Worm (Caenorhabditis elegans) whole organism, L3 larva: Measurements from ENCODE around the gene cpsf-2.

Experiments used
- R02D3.7 ChIP-seq: fragments of 150-350 bp; optimal IDR thresholded peaks from 2 replicates; lab custom pipeline; 2014; ENCODE audit warnings: missing biosample characterization, missing genetic modification characterization
- ZK546.5 ChIP-seq: sonication (generic microtip); optimal IDR thresholded peaks from 2 replicates; lab custom pipeline; 2017; ENCODE audit warnings: missing biosample characterization, missing genetic modification characterization
- aly-2 ChIP-seq: fragments of 150-350 bp; optimal IDR thresholded peaks from 2 replicates; lab custom pipeline; 2014; ENCODE audit warnings: missing biosample characterization, missing genetic modification characterization
- ama-1 ChIP-seq: fragments of 150-350 bp; optimal IDR thresholded peaks from 2 replicates; lab custom pipeline; 2018
- ceh-16 ChIP-seq: sonication (generic microtip); optimal IDR thresholded peaks from 2 replicates; lab custom pipeline; 2017; ENCODE audit warnings: missing biosample characterization, missing genetic modification characterization
- ceh-28 ChIP-seq: fragments of 150-350 bp; optimal IDR thresholded peaks from 2 replicates; lab custom pipeline; 2014; ENCODE audit warnings: missing biosample characterization, missing genetic modification reagents, missing genetic modification characterization
- ceh-82 ChIP-seq: fragments of 150-350 bp; optimal IDR thresholded peaks from 2 replicates; lab custom pipeline; 2014; ENCODE audit warnings: missing biosample characterization, missing genetic modification characterization
- ceh-9 ChIP-seq: sonication (generic microtip); optimal IDR thresholded peaks from 2 replicates; lab custom pipeline; 2018; ENCODE audit warnings: missing biosample characterization, missing genetic modification characterization
- daf-12 ChIP-seq: fragments of 150-350 bp; optimal IDR thresholded peaks from 2 replicates; lab custom pipeline; 2014; ENCODE audit warnings: missing biosample characterization, missing genetic modification reagents, missing genetic modification characterization
- egl-5 ChIP-seq: fragments of 150-350 bp; optimal IDR thresholded peaks from 2 replicates; lab custom pipeline; 2017; ENCODE audit warnings: missing biosample characterization, missing genetic modification reagents, missing genetic modification characterization, inconsistent platforms
- elt-2 ChIP-seq: sonication (generic microtip); optimal IDR thresholded peaks from 2 replicates; lab custom pipeline; 2016; ENCODE audit warnings: missing genetic modification reagents, mild to moderate bottlenecking, missing genetic modification characterization, missing compliant biosample characterization
- eor-1 ChIP-seq, 2 experiments: fragments of 150-350 bp; optimal IDR thresholded peaks; 2 replicates each; lab custom pipeline; 2014 to 2018; ENCODE audit warnings: missing biosample characterization in 2 of 2, missing genetic modification characterization in 2 of 2
- fkh-2 ChIP-seq: fragments of 150-350 bp; optimal IDR thresholded peaks from 2 replicates; lab custom pipeline; 2014; ENCODE audit warnings: missing biosample characterization, missing genetic modification reagents, missing genetic modification characterization
- fos-1 ChIP-seq: fragments of 150-350 bp; optimal IDR thresholded peaks from 2 replicates; lab custom pipeline; 2014; ENCODE audit warnings: missing biosample characterization, missing genetic modification characterization
- hmg-11 ChIP-seq: sonication (generic microtip); optimal IDR thresholded peaks from 2 replicates; lab custom pipeline; 2016; ENCODE audit warnings: missing genetic modification characterization, missing compliant biosample characterization
- lin-15B ChIP-seq: fragments of 150-350 bp; optimal IDR thresholded peaks from 2 replicates; lab custom pipeline; 2014; ENCODE audit warnings: missing biosample characterization, missing genetic modification characterization
- lin-39 ChIP-seq: fragments of 150-350 bp; optimal IDR thresholded peaks from 2 replicates; lab custom pipeline; 2018; ENCODE audit warnings: missing biosample characterization, missing genetic modification reagents, missing genetic modification characterization
- lsy-12 ChIP-seq: sonication (generic microtip); optimal IDR thresholded peaks from 2 replicates; lab custom pipeline; 2016; ENCODE audit warnings: mild to moderate bottlenecking, missing genetic modification characterization, missing compliant biosample characterization
- mdl-1 ChIP-seq: fragments of 150-350 bp; optimal IDR thresholded peaks from 2 replicates; lab custom pipeline; 2014; ENCODE audit warnings: missing biosample characterization, missing genetic modification characterization
- mml-1 ChIP-seq: fragments of 150-350 bp; sonication (generic microtip); optimal IDR thresholded peaks from 3 replicates; lab custom pipeline; 2014; ENCODE audit warnings: missing biosample characterization, missing genetic modification characterization
- nfya-1 ChIP-seq: sonication (generic microtip); optimal IDR thresholded peaks from 2 replicates; lab custom pipeline; 2017; ENCODE audit warnings: missing genetic modification characterization, mild to moderate bottlenecking, missing compliant biosample characterization, antibody characterized with exemption, moderate library complexity; ENCODE audit not compliant: insufficient read depth
- nhr-11 ChIP-seq: fragments of 150-350 bp; optimal IDR thresholded peaks from 2 replicates; lab custom pipeline; 2014; ENCODE audit warnings: missing biosample characterization, missing genetic modification characterization
- nhr-12 ChIP-seq: fragments of 150-350 bp; optimal IDR thresholded peaks from 2 replicates; lab custom pipeline; 2014; ENCODE audit warnings: missing biosample characterization, missing genetic modification characterization
- nhr-23 ChIP-seq: fragments of 150-350 bp; optimal IDR thresholded peaks from 2 replicates; lab custom pipeline; 2014; ENCODE audit warnings: missing biosample characterization, missing genetic modification reagents, missing genetic modification characterization
- nhr-25 ChIP-seq: sonication (generic microtip); optimal IDR thresholded peaks from 2 replicates; lab custom pipeline; 2017; ENCODE audit warnings: missing biosample characterization, missing genetic modification characterization
- nhr-67 ChIP-seq: fragments of 150-350 bp; optimal IDR thresholded peaks from 2 replicates; lab custom pipeline; 2014; ENCODE audit warnings: missing biosample characterization, missing genetic modification characterization
- nhr-76 ChIP-seq: fragments of 150-350 bp; sonication (generic microtip); optimal IDR thresholded peaks from 5 replicates; lab custom pipeline; 2014; ENCODE audit warnings: missing biosample characterization, missing genetic modification characterization
- pha-4 ChIP-seq: fragments of 150-350 bp; optimal IDR thresholded peaks from 2 replicates; lab custom pipeline; 2014; ENCODE audit warnings: missing biosample characterization, missing genetic modification reagents, missing genetic modification characterization
- tbx-2 ChIP-seq: sonication (generic microtip); optimal IDR thresholded peaks from 2 replicates; lab custom pipeline; 2016; ENCODE audit warnings: mild to moderate bottlenecking, missing genetic modification characterization, missing compliant biosample characterization
- unc-62 ChIP-seq: fragments of 150-350 bp; sonication (generic microtip); optimal IDR thresholded peaks from 4 replicates; lab custom pipeline; 2014; ENCODE audit warnings: missing biosample characterization, missing genetic modification reagents, missing genetic modification characterization
- zag-1 ChIP-seq: fragments of 150-350 bp; optimal IDR thresholded peaks from 2 replicates; lab custom pipeline; 2014; ENCODE audit warnings: missing biosample characterization, missing genetic modification characterization
- ztf-4 ChIP-seq: fragments of 150-350 bp; optimal IDR thresholded peaks from 2 replicates; lab custom pipeline; 2014; ENCODE audit warnings: missing biosample characterization, missing genetic modification characterization

Gene cpsf-2

ce11 chrV:7178843-7179242 is at the start of gene cpsf-2:
TSS of gene cpsf-2 (plus strand) at chrV:7179172.
- TF ChIP-seq hmg-11 (peak; percentile 60), ceh-16 (tag; lab: Kevin White, UChicago) (no peak), nfya-1 (tag; lab: Kevin White, UChicago) (peak; percentile 14)

- TF ChIP-seq nhr-25 (tag; lab: Kevin White, UChicago): no peak
- TF ChIP-seq daf-12 (tag; lab: Kevin White, UChicago): no peak
- no peak for TF ChIP-seq mdl-1
- no peak for TF ChIP-seq ceh-82 (tag; lab: Kevin White, UChicago)
- TF ChIP-seq ztf-4 (tag; lab: Kevin White, UChicago): no peak
- TF ChIP-seq nfya-1 (tag; lab: Kevin White, UChicago): no peak
- TF ChIP-seq nhr-67: no peak
- no peak for TF ChIP-seq unc-62 (GFP tag; lab: Kevin White, UChicago)
- TF ChIP-seq hmg-11: no peak
- TF ChIP-seq ama-1 (lab: Kevin White, UChicago): no peak
- no peak for TF ChIP-seq fkh-2
- TF ChIP-seq ceh-28 (tag; lab: Kevin White, UChicago): no peak
- no peak for TF ChIP-seq ceh-9 (tag; lab: Kevin White, UChicago)
- TF ChIP-seq elt-2: no peak
- no peak for TF ChIP-seq nhr-23 (tag; lab: Kevin White, UChicago)
- no peak for TF ChIP-seq nhr-12
These were observed 49.5 kb upstream of the cpsf-2 start, which contains the start of gene T01C4.8 for ce11 chrV:7129460-7129859. TSS of gene T01C4.8 (minus strand) at chrV:7129560.

ce11 chrV:7130974-7131373 is 48.0 kb upstream of the cpsf-2 start, which contains the start of gene srx-36:
TSS of gene srx-36 (minus strand) at chrV:7131074.
- no peak for TF ChIP-seq ZK546.5 (tag; lab: Kevin White, UChicago)
- no peak for TF ChIP-seq zag-1 (tag; lab: Kevin White, UChicago)
- TF ChIP-seq lin-15B: no peak
- TF ChIP-seq ceh-82 (tag; lab: Kevin White, UChicago): no peak
- no peak for TF ChIP-seq pha-4 (tag; lab: Kevin White, UChicago)
- no peak for TF ChIP-seq lsy-12 (tag; lab: Kevin White, UChicago)
- TF ChIP-seq tbx-2 (tag; lab: Kevin White, UChicago): no peak
- TF ChIP-seq ceh-16 (tag; lab: Kevin White, UChicago): no peak
- TF ChIP-seq mml-1 (tag; lab: Kevin White, UChicago): no peak
- no peak for TF ChIP-seq ceh-28 (tag; lab: Kevin White, UChicago)
- TF ChIP-seq eor-1 (tag; optimal IDR thresholded peaks at IDR 0.05; lab: Kevin White, UChicago): no peak
- no peak for TF ChIP-seq nhr-11 (tag; lab: Kevin White, UChicago)
- TF ChIP-seq elt-2: no peak
- no peak for TF ChIP-seq nhr-76
- TF ChIP-seq mdl-1: no peak
- TF ChIP-seq aly-2 (tag; lab: Kevin White, UChicago): no peak
- TF ChIP-seq R02D3.7 (tag; lab: Kevin White, UChicago): no peak

ce11 chrV:7132248-7132647 is 46.7 kb upstream of the cpsf-2 start, which contains the start of gene sre-10:
TSS of gene sre-10 (plus strand) at chrV:7132548.
- TF ChIP-seq egl-5 (tag; lab: Kevin White, UChicago) (no peak), nhr-76 (no peak), unc-62 (GFP tag; lab: Kevin White, UChicago) (no peak), ZK546.5 (tag; lab: Kevin White, UChicago) (no peak)

ce11 chrV:7133963-7134362 is 45.0 kb upstream of the cpsf-2 start, which contains the start of gene F10D2.16:
TSS of gene F10D2.16 (plus strand) at chrV:7134263.
- TF ChIP-seq ZK546.5 (tag; lab: Kevin White, UChicago) (no peak), lin-39 (tag; lab: Kevin White, UChicago) (no peak), ceh-9 (tag; lab: Kevin White, UChicago) (no peak), elt-2 (no peak), ama-1 (lab: Kevin White, UChicago) (no peak), R02D3.7 (tag; lab: Kevin White, UChicago) (no peak), fos-1 (tag; lab: Kevin White, UChicago) (no peak), lin-15B (no peak), tbx-2 (tag; lab: Kevin White, UChicago) (no peak), hmg-11 (no peak), nfya-1 (tag; lab: Kevin White, UChicago) (no peak), lsy-12 (tag; lab: Kevin White, UChicago) (no peak)
- TF ChIP-seq, all 47 proteins: peak for 0
